Fruit fly (Drosophila melanogaster) whole organism, embryonic: Measurements from ENCODE around the gene Pnn.

Experiments
- CG10274 ChIP-seq: fragments of 200-800 bp; sonication (Bioruptor generic); optimal IDR thresholded peaks from 3 replicates; lab custom pipeline; 2017; ENCODE audit warnings: missing biosample characterization, mild to moderate bottlenecking, missing genetic modification characterization
- CG10462 ChIP-seq: fragments of 200-800 bp; sonication (Bioruptor generic); optimal IDR thresholded peaks from 2 replicates; lab custom pipeline; 2016; ENCODE audit warnings: missing biosample characterization, missing genetic modification characterization
- CG10543 ChIP-seq: fragments of 200-800 bp; sonication (Bioruptor generic); optimal IDR thresholded peaks from 3 replicates; lab custom pipeline; 2017; ENCODE audit warnings: missing biosample characterization, mild to moderate bottlenecking, missing genetic modification characterization, moderate library complexity
- CG11085 ChIP-seq: fragments of 200-800 bp; sonication (Bioruptor generic); IDR thresholded peaks from 2 replicates; pipeline ENCODE4 v1.3.6; 2022; ENCODE audit warnings: missing biosample characterization, missing genetic modification characterization
- CG12104 ChIP-seq: fragments of 200-800 bp; sonication (Bioruptor generic); optimal IDR thresholded peaks from 3 replicates; lab custom pipeline; 2016; ENCODE audit warnings: missing biosample characterization, missing genetic modification characterization
- CG31365 ChIP-seq: fragments of 200-800 bp; sonication (Bioruptor generic); optimal IDR thresholded peaks from 2 replicates; lab custom pipeline; 2018; ENCODE audit warnings: missing biosample characterization, mild to moderate bottlenecking, missing genetic modification characterization
- CG3163 ChIP-seq: fragments of 200-800 bp; sonication (Bioruptor generic); optimal IDR thresholded peaks from 3 replicates; lab custom pipeline; 2016; ENCODE audit warnings: missing biosample characterization, missing genetic modification characterization
- CG32532 ChIP-seq: fragments of 200-800 bp; sonication (Bioruptor generic); IDR thresholded peaks from 2 replicates; pipeline ENCODE4 v1.3.6; 2022; ENCODE audit warnings: missing biosample characterization, missing genetic modification characterization
- CG3407 ChIP-seq: fragments of 200-800 bp; sonication (Bioruptor generic); optimal IDR thresholded peaks from 2 replicates; lab custom pipeline; 2018; ENCODE audit warnings: missing biosample characterization, mild to moderate bottlenecking, missing genetic modification characterization
- CG4404 ChIP-seq: fragments of 200-800 bp; sonication (Bioruptor generic); IDR thresholded peaks from 2 replicates; pipeline ENCODE4 v1.3.6; 2022; ENCODE audit warnings: missing biosample characterization, missing genetic modification characterization
- CG8089 ChIP-seq: fragments of 200-800 bp; sonication (Bioruptor generic); optimal IDR thresholded peaks from 3 replicates; lab custom pipeline; 2016; ENCODE audit warnings: missing biosample characterization, missing genetic modification characterization
- CG8478 ChIP-seq: fragments of >200 bp; optimal IDR thresholded peaks from 2 replicates; lab custom pipeline; 2018
- CG9215 ChIP-seq: fragments of 200-800 bp; sonication (Bioruptor generic); IDR thresholded peaks from 2 replicates; pipeline ENCODE4 v1.3.6; 2022; ENCODE audit warnings: missing biosample characterization, missing genetic modification characterization
- CG9437 ChIP-seq: fragments of 200-800 bp; sonication (Bioruptor generic); optimal IDR thresholded peaks from 2 replicates; lab custom pipeline; 2018; ENCODE audit warnings: missing biosample characterization, mild to moderate bottlenecking, missing genetic modification characterization
- CG9876 ChIP-seq: fragments of 200-800 bp; sonication (Bioruptor generic); optimal IDR thresholded peaks from 2 replicates; lab custom pipeline; 2016; ENCODE audit warnings: missing biosample characterization, missing genetic modification characterization
- Camta ChIP-seq: fragments of 200-800 bp; sonication (Bioruptor generic); optimal IDR thresholded peaks from 2 replicates; lab custom pipeline; 2016; ENCODE audit warnings: missing biosample characterization, missing genetic modification characterization
- D19A ChIP-seq: fragments of 200-800 bp; optimal IDR thresholded peaks from 3 replicates; lab custom pipeline; 2019; ENCODE audit warnings: missing biosample characterization, mild to moderate bottlenecking, missing genetic modification characterization, moderate library complexity
- Doc3 ChIP-seq: fragments of 200-800 bp; sonication (Bioruptor generic); IDR thresholded peaks from 3 replicates; pipeline ENCODE4 v1.3.6; 2022; ENCODE audit warnings: missing biosample characterization, missing genetic modification characterization; ENCODE audit not compliant: partially characterized antibody
- Elba2 ChIP-seq: fragments of 200-800 bp; sonication (Bioruptor generic); optimal IDR thresholded peaks from 3 replicates; lab custom pipeline; 2016; ENCODE audit warnings: missing biosample characterization, missing genetic modification characterization
- HLH4C ChIP-seq: fragments of 200-800 bp; sonication (Bioruptor generic); IDR thresholded peaks from 3 replicates; pipeline ENCODE4 v1.3.6; 2022; ENCODE audit warnings: missing biosample characterization, missing genetic modification characterization; ENCODE audit not compliant: partially characterized antibody
- Hand ChIP-seq: fragments of 200-800 bp; sonication (Bioruptor generic); optimal IDR thresholded peaks from 2 replicates; lab custom pipeline; 2017; ENCODE audit warnings: mild to moderate bottlenecking, missing biosample characterization, missing genetic modification reagents, missing genetic modification characterization
- HmgD ChIP-seq: fragments of 200-800 bp; sonication (Bioruptor generic); optimal IDR thresholded peaks from 3 replicates; lab custom pipeline; 2016; ENCODE audit warnings: missing biosample characterization, missing genetic modification characterization
- HmgZ ChIP-seq: fragments of 200-800 bp; sonication (Bioruptor generic); optimal IDR thresholded peaks from 2 replicates; lab custom pipeline; 2018; ENCODE audit warnings: missing biosample characterization, mild to moderate bottlenecking, missing genetic modification characterization
- Hr78 ChIP-seq, 2 experiments: fragments of 200-800 bp in 1 of 2; fragments of >200 bp in 1 of 2; sonication (Bioruptor generic) in 1 of 2; optimal IDR thresholded peaks; 2 replicates each; lab custom pipeline; 2017 to 2019; ENCODE audit warnings: missing biosample characterization in 2 of 2, missing genetic modification characterization in 2 of 2, mild to moderate bottlenecking in 1 of 2, moderate library complexity in 1 of 2
- NFAT ChIP-seq: fragments of 200-800 bp; sonication (Bioruptor generic); IDR thresholded peaks from 2 replicates; pipeline ENCODE4 v1.3.6; 2022; ENCODE audit warnings: missing biosample characterization, missing genetic modification characterization
- Nf-YB ChIP-seq: fragments of 200-800 bp; sonication (Bioruptor generic); optimal IDR thresholded peaks from 3 replicates; lab custom pipeline; 2019; ENCODE audit warnings: missing biosample characterization, mild to moderate bottlenecking, missing genetic modification characterization, moderate library complexity
- NfI ChIP-seq: fragments of 200-800 bp; sonication (Bioruptor generic); optimal IDR thresholded peaks from 3 replicates; lab custom pipeline; 2018; ENCODE audit warnings: missing biosample characterization, mild to moderate bottlenecking, missing genetic modification characterization, moderate library complexity
- PHDP ChIP-seq: fragments of 200-800 bp; sonication (Bioruptor generic); optimal IDR thresholded peaks from 3 replicates; lab custom pipeline; 2018; ENCODE audit warnings: missing biosample characterization, mild to moderate bottlenecking, missing genetic modification characterization, moderate library complexity
- Pdp1 ChIP-seq, 2 experiments: fragments of 200-800 bp; sonication (Bioruptor generic); optimal IDR thresholded peaks; 3 replicates each; lab custom pipeline; 2016; ENCODE audit warnings: missing biosample characterization in 2 of 2, missing genetic modification characterization in 2 of 2, mild to moderate bottlenecking in 1 of 2, moderate library complexity in 1 of 2
- Stat92E ChIP-seq, 3 experiments: fragments of >200 bp in 2 of 3; fragments of 200-800 bp in 1 of 3; sonication (Bioruptor generic) in 1 of 3; optimal IDR thresholded peaks; 2 replicates each; lab custom pipeline; 2017 to 2019; ENCODE audit warnings: missing biosample characterization in 3 of 3, missing genetic modification characterization in 3 of 3, mild to moderate bottlenecking in 1 of 3, moderate library complexity in 1 of 3
- amos ChIP-seq: fragments of 200-800 bp; sonication (Bioruptor generic); IDR thresholded peaks from 2 replicates; pipeline ENCODE4 v1.3.6; 2022; ENCODE audit warnings: missing biosample characterization, missing genetic modification characterization; ENCODE audit not compliant: partially characterized antibody
- btn ChIP-seq: fragments of 200-800 bp; sonication (Bioruptor generic); optimal IDR thresholded peaks from 2 replicates; lab custom pipeline; 2016; ENCODE audit warnings: missing biosample characterization, missing genetic modification characterization
- crp ChIP-seq, 2 experiments: fragments of 200-800 bp; sonication (Bioruptor generic); optimal IDR thresholded peaks; 2 replicates in 1 of 2; 3 replicates in 1 of 2; lab custom pipeline; 2017; ENCODE audit warnings: missing biosample characterization in 2 of 2, missing genetic modification characterization in 2 of 2, mild to moderate bottlenecking in 1 of 2, moderate library complexity in 1 of 2
- da ChIP-seq: fragments of 200-800 bp; sonication (Bioruptor generic); optimal IDR thresholded peaks from 2 replicates; lab custom pipeline; 2016; ENCODE audit warnings: missing biosample characterization, missing genetic modification characterization
- dan ChIP-seq: fragments of 200-800 bp; sonication (Bioruptor generic); IDR thresholded peaks from 2 replicates; pipeline ENCODE4 v1.3.6; 2022; ENCODE audit warnings: missing biosample characterization, missing genetic modification characterization
- exex ChIP-seq: fragments of 200-800 bp; sonication (Bioruptor generic); optimal IDR thresholded peaks from 4 replicates; lab custom pipeline; 2018; ENCODE audit warnings: missing biosample characterization, mild to moderate bottlenecking, missing genetic modification characterization, moderate library complexity
- gcm2 ChIP-seq: fragments of 200-800 bp; sonication (Bioruptor generic); optimal IDR thresholded peaks from 2 replicates; lab custom pipeline; 2016; ENCODE audit warnings: missing biosample characterization, missing genetic modification characterization
- gsb ChIP-seq: fragments of 200-800 bp; sonication (Bioruptor generic); IDR thresholded peaks from 2 replicates; pipeline ENCODE4 v1.3.6; 2022; ENCODE audit warnings: missing biosample characterization, missing genetic modification characterization
- her ChIP-seq: fragments of 200-800 bp; sonication (Bioruptor generic); optimal IDR thresholded peaks from 2 replicates; lab custom pipeline; 2016; ENCODE audit warnings: missing biosample characterization, missing genetic modification characterization
- kay ChIP-seq: fragments of 200-800 bp; sonication (Bioruptor generic); optimal IDR thresholded peaks from 2 replicates; lab custom pipeline; 2016; ENCODE audit warnings: missing biosample characterization, missing genetic modification characterization
- knrl ChIP-seq: fragments of 200-800 bp; sonication (Bioruptor generic); IDR thresholded peaks from 3 replicates; pipeline ENCODE4 v1.3.6; 2022; ENCODE audit warnings: missing biosample characterization, missing genetic modification characterization; ENCODE audit not compliant: partially characterized antibody
- lola ChIP-seq, 3 experiments: fragments of >200 bp in 2 of 3; fragments of 200-800 bp in 1 of 3; sonication (Bioruptor generic) in 1 of 3; optimal IDR thresholded peaks; 2 replicates each; lab custom pipeline; 2017 to 2019; ENCODE audit warnings: missing biosample characterization in 3 of 3, missing genetic modification characterization in 3 of 3, mild to moderate bottlenecking in 1 of 3, moderate library complexity in 1 of 3
- nmo ChIP-seq: fragments of 200-800 bp; sonication (Bioruptor generic); optimal IDR thresholded peaks from 2 replicates; lab custom pipeline; 2018; ENCODE audit warnings: missing biosample characterization, mild to moderate bottlenecking, missing genetic modification characterization, moderate library complexity
- nom ChIP-seq: fragments of 200-800 bp; sonication (Bioruptor generic); optimal IDR thresholded peaks from 2 replicates; lab custom pipeline; 2017; ENCODE audit warnings: missing biosample characterization, missing genetic modification characterization, mild to moderate bottlenecking, moderate library complexity, missing genetic modification reagents
- peb ChIP-seq: fragments of 200-800 bp; sonication (Bioruptor generic); IDR thresholded peaks from 2 replicates; pipeline ENCODE4 v1.3.6; 2022; ENCODE audit warnings: missing biosample characterization, missing genetic modification characterization
- pita ChIP-seq: fragments of 200-800 bp; sonication (Bioruptor generic); optimal IDR thresholded peaks from 2 replicates; lab custom pipeline; 2017; ENCODE audit warnings: missing biosample characterization, mild to moderate bottlenecking, missing genetic modification characterization
- sim ChIP-seq: fragments of 200-800 bp; sonication (Bioruptor generic); IDR thresholded peaks from 2 replicates; pipeline ENCODE4 v1.3.6; 2022; ENCODE audit warnings: missing biosample characterization, missing genetic modification characterization
- sima ChIP-seq: fragments of 200-800 bp; sonication (Bioruptor generic); optimal IDR thresholded peaks from 2 replicates; lab custom pipeline; 2016; ENCODE audit warnings: missing biosample characterization, missing genetic modification characterization
- sr ChIP-seq: fragments of 200-800 bp; sonication (Bioruptor generic); IDR thresholded peaks from 3 replicates; pipeline ENCODE4 v1.3.6; 2022; ENCODE audit warnings: missing biosample characterization, missing genetic modification characterization
- tna ChIP-seq: fragments of 200-800 bp; sonication (Bioruptor generic); IDR thresholded peaks from 2 replicates; pipeline ENCODE4 v1.3.6; 2022; ENCODE audit warnings: missing biosample characterization, missing genetic modification characterization; ENCODE audit not compliant: partially characterized antibody
- trh ChIP-seq: fragments of 200-800 bp; sonication (Bioruptor generic); optimal IDR thresholded peaks from 2 replicates; lab custom pipeline; 2016; ENCODE audit warnings: missing biosample characterization, missing genetic modification characterization

Pnn gene

DNA sequence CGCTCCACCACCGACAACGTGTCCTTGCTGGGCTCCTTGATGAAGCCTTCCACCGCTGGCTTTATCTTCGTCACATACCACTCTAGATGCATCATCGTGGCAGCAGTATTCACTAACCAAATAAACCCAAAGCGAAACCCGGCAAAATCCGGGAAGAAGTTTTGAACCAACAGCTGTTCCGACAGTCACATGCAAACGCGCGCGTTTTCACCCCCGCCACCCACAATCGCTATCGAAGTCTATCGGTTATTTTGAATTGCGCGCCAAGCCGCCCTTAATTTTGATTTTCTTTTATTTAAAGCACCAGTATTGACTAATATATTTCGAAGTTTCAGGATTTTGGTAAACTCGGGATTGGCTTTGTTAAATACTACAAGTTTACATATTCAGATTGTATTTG is 13.8 kb downstream of the Pnn start, which contains the start of gene Tti1 (continued):
- TF ChIP-seq sim (GFP tag; lab: Robert Waterston, UW) (no peak), CG31365 (tag; lab: Kevin White, UChicago) (no peak), pita (GFP tag; lab: Kevin White, UChicago) (no peak), CG8089 (GFP tag; lab: Kevin White, UChicago) (no peak), CG3163 (GFP tag; lab: Kevin White, UChicago) (no peak), CG3407 (GFP tag; lab: Kevin White, UChicago) (no peak), CG10543 (GFP tag; lab: Kevin White, UChicago) (no peak), CG9437 (GFP tag; lab: Kevin White, UChicago) (no peak), exex (tag; lab: Kevin White, UChicago) (no peak), knrl (GFP tag; lab: Robert Waterston, UW) (no peak), Doc3 (GFP tag; lab: Robert Waterston, UW) (0 out of 3 replicates have a peak, but pooled peaks have one; percentile 43), tna (GFP tag; lab: Robert Waterston, UW) (peak; percentile 36; the same call in 1 of the 2 replicates), HLH4C (GFP tag; lab: Robert Waterston, UW) (peak; percentile 64), da (GFP tag; lab: Kevin White, UChicago) (no peak), nmo (GFP tag; lab: Kevin White, UChicago) (no peak), CG4404 (GFP tag; lab: Robert Waterston, UW) (no peak), gcm2 (GFP tag; lab: Kevin White, UChicago) (no peak), CG11085 (GFP tag; lab: Robert Waterston, UW) (peak; percentile 9; the same call in 1 of the 2 replicates), Camta (GFP tag; lab: Kevin White, UChicago) (no peak), PHDP (tag; lab: Kevin White, UChicago) (no peak), Hr78 (GFP tag; optimal IDR thresholded peaks at IDR 0.05; lab: Kevin White, UChicago) (no peak), Hand (GFP tag; lab: Kevin White, UChicago) (no peak), CG10462 (GFP tag; lab: Kevin White, UChicago) (no peak), Nf-YB (GFP tag; lab: Kevin White, UChicago) (no peak), Elba2 (GFP tag; lab: Kevin White, UChicago) (no peak), CG12104 (no peak), NFAT (GFP tag; lab: Robert Waterston, UW) (no peak), HmgD (no peak), kay (no peak), peb (GFP tag; lab: Robert Waterston, UW) (no peak), HmgZ (tag; lab: Kevin White, UChicago) (no peak), Stat92E (GFP tag; optimal IDR thresholded peaks at IDR 0.05; lab: Kevin White, UChicago) (no peak), lola (GFP tag; optimal IDR thresholded peaks at IDR 0.05; lab: Kevin White, UChicago) (no peak), NfI (GFP tag; lab: Kevin White, UChicago) (no peak), CG9215 (GFP tag; lab: Robert Waterston, UW) (no peak), amos (GFP tag; lab: Robert Waterston, UW) (peak; percentile 47; the same call in 1 of the 2 replicates), dan (GFP tag; lab: Robert Waterston, UW) (no peak), CG8478 (no peak), sr (GFP tag; lab: Robert Waterston, UW) (no peak), CG10274 (GFP tag; lab: Kevin White, UChicago) (no peak), CG32532 (GFP tag; lab: Robert Waterston, UW) (no peak), btn (no peak), Pdp1 (GFP tag; optimal IDR thresholded peaks at IDR 0.05; lab: Kevin White, UChicago) (no peak), D19A (tag; lab: Kevin White, UChicago) (no peak), nom (GFP tag; lab: Kevin White, UChicago) (no peak), gsb (GFP tag; lab: Robert Waterston, UW) (no peak), CG9876 (GFP tag; lab: Kevin White, UChicago) (no peak), trh (no peak), sima (GFP tag; lab: Kevin White, UChicago) (no peak), crp (GFP tag; optimal IDR thresholded peaks at IDR 0.05; lab: Kevin White, UChicago) (peak; percentile 39 to 91), her (GFP tag; lab: Kevin White, UChicago) (no peak)
